Worm (Caenorhabditis elegans): ENCODE data around the gene F08B12.4.

ce11 chrX:11375509-11375908, 32.0 kb downstream of the F08B12.4 start, which contains the start of gene F42E11.3:
- TF ChIP-seq egl-18 (GFP tag; IDR thresholded peaks at IDR 0.05) (no peak), ets-4 (GFP tag; optimal IDR thresholded peaks at IDR 0.05) (no peak), nhr-120 (GFP tag; IDR thresholded peaks at IDR 0.05) (no peak)

Data from whole organism, young adult.